Fruit fly (Drosophila melanogaster) whole organism, wandering third instar larva: Measurements from ENCODE around the gene Best3.

ENCODE experiments used
- CG32264 ChIP-seq: fragments of 200-800 bp; sonication (Bioruptor generic); optimal IDR thresholded peaks from 2 replicates; lab custom pipeline; 2016; ENCODE audit warnings: missing biosample characterization, missing genetic modification characterization
- CG9705 ChIP-seq: fragments of 200-800 bp; sonication (Bioruptor generic); optimal IDR thresholded peaks from 2 replicates; lab custom pipeline; 2018; ENCODE audit warnings: missing biosample characterization, mild to moderate bottlenecking, missing genetic modification characterization
- CrebA ChIP-seq: fragments of 200-800 bp; sonication (Bioruptor generic); optimal IDR thresholded peaks from 2 replicates; lab custom pipeline; 2016; ENCODE audit warnings: missing biosample characterization, mild to moderate bottlenecking, missing genetic modification characterization, borderline replicate concordance
- Dfd ChIP-seq: fragments of >200 bp; optimal IDR thresholded peaks from 2 replicates; lab custom pipeline; 2017; ENCODE audit warnings: missing biosample characterization, missing genetic modification characterization
- Dif ChIP-seq: fragments of 200-275, 200-300 bp; sonication (Bioruptor generic); optimal IDR thresholded peaks from 2 replicates; lab custom pipeline; 2018; ENCODE audit warnings: missing biosample characterization, missing genetic modification characterization; ENCODE audit not compliant: partially characterized antibody
- GATAd ChIP-seq: sonication (Bioruptor generic); optimal IDR thresholded peaks from 2 replicates; lab custom pipeline; 2016; ENCODE audit warnings: missing biosample characterization, missing genetic modification characterization
- Hr78 ChIP-seq: fragments of >200 bp; optimal IDR thresholded peaks from 2 replicates; lab custom pipeline; 2017; ENCODE audit warnings: missing biosample characterization, missing genetic modification characterization
- Jra ChIP-seq: sonication (Bioruptor generic); optimal IDR thresholded peaks from 2 replicates; lab custom pipeline; 2016; ENCODE audit warnings: missing biosample characterization, missing genetic modification characterization
- Mio ChIP-seq: sonication (Bioruptor generic); optimal IDR thresholded peaks from 2 replicates; lab custom pipeline; 2016; ENCODE audit warnings: missing biosample characterization, missing genetic modification characterization
- Myc ChIP-seq: fragments of >200 bp; optimal IDR thresholded peaks from 2 replicates; lab custom pipeline; 2017
- N ChIP-seq: fragments of >200 bp; optimal IDR thresholded peaks from 2 replicates; lab custom pipeline; 2018; ENCODE audit warnings: missing biosample characterization, missing external identifiers, missing genetic modification characterization
- OdsH ChIP-seq: fragments of 200-800 bp; sonication (Bioruptor generic); optimal IDR thresholded peaks from 2 replicates; lab custom pipeline; 2016; ENCODE audit warnings: missing biosample characterization, mild to moderate bottlenecking, missing genetic modification characterization
- Sp1 ChIP-seq: fragments of 200-800 bp; sonication (Bioruptor generic); optimal IDR thresholded peaks from 3 replicates; lab custom pipeline; 2019; ENCODE audit warnings: missing biosample characterization, mild to moderate bottlenecking, missing genetic modification characterization, moderate library complexity
- Vsx2 ChIP-seq: fragments of 200-300, 225-300 bp; sonication (Bioruptor generic); optimal IDR thresholded peaks from 2 replicates; lab custom pipeline; 2018; ENCODE audit warnings: missing biosample characterization, missing genetic modification characterization; ENCODE audit not compliant: partially characterized antibody
- brk ChIP-seq: fragments of 200-800 bp; sonication (Bioruptor generic); optimal IDR thresholded peaks from 2 replicates; lab custom pipeline; 2016; ENCODE audit warnings: missing biosample characterization, mild to moderate bottlenecking, missing genetic modification characterization
- dl ChIP-seq, 2 experiments: fragments of 175-275, 200-275 bp in 1 of 2; fragments of 200-275 bp in 1 of 2; sonication (Bioruptor generic); optimal IDR thresholded peaks; lab custom pipeline; 2018; ENCODE audit warnings: mild to moderate bottlenecking in 2 of 2, missing biosample characterization in 2 of 2, missing genetic modification characterization in 2 of 2, moderate library complexity in 2 of 2; ENCODE audit not compliant: partially characterized antibody in 2 of 2, insufficient read depth in 1 of 2
- dmrt93B ChIP-seq: fragments of 200-800 bp; sonication (Bioruptor generic); optimal IDR thresholded peaks from 2 replicates; lab custom pipeline; 2018; ENCODE audit warnings: missing biosample characterization, mild to moderate bottlenecking, missing genetic modification characterization
- dsf ChIP-seq: sonication (Bioruptor generic); optimal IDR thresholded peaks from 2 replicates; lab custom pipeline; 2016; ENCODE audit warnings: missing biosample characterization, missing genetic modification characterization, borderline replicate concordance
- ey ChIP-seq: fragments of 200-800 bp; sonication (Bioruptor generic); optimal IDR thresholded peaks from 2 replicates; lab custom pipeline; 2016; ENCODE audit warnings: missing biosample characterization, missing genetic modification characterization
- foxo ChIP-seq, 2 experiments: fragments of 200-800 bp; sonication (Bioruptor generic); optimal IDR thresholded peaks; 2 replicates in 1 of 2; 3 replicates in 1 of 2; lab custom pipeline; 2016 to 2017; ENCODE audit warnings: missing biosample characterization in 2 of 2, missing genetic modification characterization in 2 of 2
- fru ChIP-seq: fragments of 200-800 bp; sonication (Bioruptor generic); optimal IDR thresholded peaks from 3 replicates; lab custom pipeline; 2016; ENCODE audit warnings: missing biosample characterization, mild to moderate bottlenecking, missing genetic modification characterization
- lola ChIP-seq: fragments of >200 bp; optimal IDR thresholded peaks from 2 replicates; lab custom pipeline; 2017; ENCODE audit warnings: missing biosample characterization, missing genetic modification characterization
- pan ChIP-seq: fragments of >200 bp; optimal IDR thresholded peaks from 2 replicates; lab custom pipeline; 2017
- rgr ChIP-seq: fragments of 200-800 bp; sonication (Bioruptor generic); optimal IDR thresholded peaks from 3 replicates; lab custom pipeline; 2016; ENCODE audit warnings: missing biosample characterization, mild to moderate bottlenecking, missing genetic modification characterization
- sage ChIP-seq: fragments of 200-800 bp; sonication (Bioruptor generic); optimal IDR thresholded peaks from 2 replicates; lab custom pipeline; 2016; ENCODE audit warnings: missing biosample characterization, mild to moderate bottlenecking, missing genetic modification characterization
- sv ChIP-seq: fragments of 200-800 bp; sonication (Bioruptor generic); optimal IDR thresholded peaks from 3 replicates; lab custom pipeline; 2016; ENCODE audit warnings: missing biosample characterization, missing genetic modification characterization
- usp ChIP-seq: fragments of >200 bp; optimal IDR thresholded peaks from 2 replicates; lab custom pipeline; 2017; ENCODE audit warnings: missing biosample characterization, missing genetic modification characterization
- woc ChIP-seq: sonication (Bioruptor generic); optimal IDR thresholded peaks from 2 replicates; lab custom pipeline; 2016; ENCODE audit warnings: missing biosample characterization, mild to moderate bottlenecking, missing genetic modification characterization

The Best3 gene

DNA sequence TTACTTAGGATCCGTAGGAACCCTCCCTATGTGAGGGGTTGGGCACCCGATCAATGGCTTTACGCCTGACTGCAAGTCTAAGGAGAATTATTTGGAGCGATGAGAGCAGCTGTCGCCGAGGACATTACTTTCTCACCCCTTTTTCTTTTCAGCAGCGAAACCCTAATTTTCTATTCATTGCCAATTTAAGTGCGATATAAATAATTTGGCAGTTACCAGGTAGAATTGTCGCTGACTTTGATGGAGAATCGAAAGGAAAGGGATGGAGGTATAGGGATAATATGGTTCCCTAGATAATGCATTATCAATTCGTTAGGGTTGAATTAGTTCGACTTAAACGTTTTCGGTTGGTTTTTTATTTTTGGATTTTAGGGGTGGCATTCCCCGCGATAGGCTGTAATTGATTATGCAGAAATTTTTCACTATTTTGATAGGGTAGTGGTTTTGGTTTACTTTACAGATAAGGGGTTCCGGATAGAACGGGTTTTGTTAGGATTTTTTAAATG is 13.3 kb downstream of the Best3 start:
- TF ChIP-seq Jra (GFP tag; lab: Kevin White, UChicago) = no peak
- no peak for TF ChIP-seq N (GFP tag; lab: Kevin White, UChicago)
- TF ChIP-seq Vsx2 (GFP tag; lab: Kevin White, UChicago) = no peak
- TF ChIP-seq fru (GFP tag; lab: Kevin White, UChicago) = no peak
- TF ChIP-seq, all 38 proteins: peak for 0

DNA sequence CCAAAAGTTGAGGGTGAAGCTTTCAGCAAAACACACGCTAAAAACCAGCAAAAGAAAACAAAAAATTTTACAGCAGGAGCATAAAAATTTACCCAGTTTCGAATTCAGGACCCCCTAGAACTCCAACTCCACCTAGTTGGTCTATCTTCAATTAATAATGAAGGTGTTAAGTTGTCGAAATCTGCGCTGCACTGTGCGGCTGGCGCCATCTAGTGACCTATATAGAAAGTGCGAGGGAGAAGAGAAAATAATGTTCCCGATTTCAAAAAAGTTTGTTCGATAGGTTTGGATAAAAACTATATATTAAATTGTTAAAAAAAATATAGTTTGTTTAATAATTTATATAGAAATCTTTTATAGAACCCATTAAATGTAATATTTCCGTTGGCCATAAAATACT is 15.6 kb downstream of the Best3 start:
- no peak for TF ChIP-seq lola
- TF ChIP-seq Hr78 (GFP tag; lab: Kevin White, UChicago) = no peak
- no peak for TF ChIP-seq dmrt93B (GFP tag; lab: Kevin White, UChicago)
- TF ChIP-seq dsf (GFP tag; lab: Kevin White, UChicago) = no peak
- no peak for TF ChIP-seq CG32264 (GFP tag; lab: Kevin White, UChicago)
- TF ChIP-seq Dif (GFP tag; lab: Kevin White, UChicago) = no peak
- TF ChIP-seq Mio = no peak
- TF ChIP-seq Myc (lab: Kevin White, UChicago) = no peak
- TF ChIP-seq ey (GFP tag; lab: Kevin White, UChicago) = no peak
- TF ChIP-seq fru (GFP tag; lab: Kevin White, UChicago) = no peak
- TF ChIP-seq GATAd (GFP tag; lab: Kevin White, UChicago) = no peak

dm6 chr3L:15281069-15281468 is 21.5 kb downstream of the Best3 start:
- TF ChIP-seq Dfd (no peak), Myc (lab: Kevin White, UChicago) (no peak), sv (GFP tag; lab: Kevin White, UChicago) (no peak), brk (GFP tag; lab: Kevin White, UChicago) (no peak), woc (GFP tag; lab: Kevin White, UChicago) (no peak), CG9705 (GFP tag; lab: Kevin White, UChicago) (no peak), OdsH (GFP tag; lab: Kevin White, UChicago) (no peak), Vsx2 (GFP tag; lab: Kevin White, UChicago) (no peak), rgr (GFP tag; lab: Kevin White, UChicago) (no peak), dsf (GFP tag; lab: Kevin White, UChicago) (no peak), lola (no peak), foxo (GFP tag; optimal IDR thresholded peaks at IDR 0.05; lab: Kevin White, UChicago) (no peak), ey (GFP tag; lab: Kevin White, UChicago) (no peak), dl (GFP tag; optimal IDR thresholded peaks at IDR 0.05; lab: Kevin White, UChicago; ENCODE audit: insufficient read depth in 1 of 2, partially characterized antibody in 2 of 2) (no peak)

DNA sequence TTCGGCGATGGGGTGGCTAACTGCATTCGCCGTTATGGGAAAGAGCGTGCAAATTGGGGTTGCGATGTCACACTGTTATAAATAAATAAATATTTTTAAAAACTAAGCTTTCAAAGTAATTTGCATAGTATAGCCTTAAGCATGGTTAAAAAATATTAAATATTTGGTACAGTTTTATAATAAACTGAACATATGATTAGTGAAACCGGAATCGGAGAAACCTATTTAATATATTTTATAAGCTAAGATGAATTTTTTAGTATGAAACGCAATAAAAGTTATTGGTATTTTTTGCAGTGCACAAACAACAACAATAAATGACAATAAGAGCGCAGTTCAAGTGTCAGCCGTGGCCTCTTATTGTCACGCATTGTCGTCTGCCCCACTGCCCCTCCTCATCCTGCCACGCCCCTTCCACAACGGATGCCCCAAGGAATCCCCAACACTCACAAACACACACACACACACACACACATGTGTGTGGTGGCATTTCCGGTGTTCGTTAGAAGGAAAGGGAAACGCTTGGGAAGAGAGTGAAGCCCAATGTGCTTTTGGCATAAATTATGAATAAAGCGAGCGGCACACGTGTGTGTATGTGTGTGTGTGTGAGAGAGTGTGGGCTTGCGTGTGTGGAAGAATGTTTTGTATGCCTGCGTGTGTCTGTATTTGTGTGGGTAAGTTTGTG is 27.0 kb downstream of the Best3 start:
- TF ChIP-seq sage (GFP tag; lab: Kevin White, UChicago) (no peak), Sp1 (GFP tag; lab: Kevin White, UChicago) (peak; percentile 1), Dfd (peak; percentile 3), rgr (GFP tag; lab: Kevin White, UChicago) (no peak), pan (no peak), CrebA (GFP tag; lab: Kevin White, UChicago) (no peak), Jra (GFP tag; lab: Kevin White, UChicago) (no peak), dmrt93B (GFP tag; lab: Kevin White, UChicago) (no peak)

- TF ChIP-seq Dfd (no peak), pan (no peak), usp (GFP tag; lab: Kevin White, UChicago) (no peak), woc (GFP tag; lab: Kevin White, UChicago) (no peak), lola (no peak)
These were observed 33.7 kb downstream of the Best3 start for dm6 chr3L:15268707-15269385.
